Worm (Caenorhabditis elegans) whole organism, L4 larva: Measurements from ENCODE around the gene Y58A7A.3.

Experiments
- T26A8.4 ChIP-seq: fragments of 200-800 bp; sonication (Bioruptor generic); IDR thresholded peaks from 2 replicates; pipeline ENCODE4 v1.3.6; 2022; ENCODE audit warnings: missing genetic modification characterization, missing compliant biosample characterization
- Y48G9A.11 ChIP-seq: fragments of 200-800 bp; sonication (Bioruptor generic); IDR thresholded peaks from 2 replicates; pipeline ENCODE4 v1.3.6; 2022; ENCODE audit warnings: missing genetic modification reagents, missing genetic modification characterization, missing compliant biosample characterization
- ZK337.2 ChIP-seq: fragments of 200-800 bp; sonication (Bioruptor generic); IDR thresholded peaks from 2 replicates; pipeline ENCODE4 v1.3.6; 2022; ENCODE audit warnings: missing genetic modification reagents, missing genetic modification characterization, missing compliant biosample characterization
- aly-2 ChIP-seq: sonication (generic microtip); optimal IDR thresholded peaks from 2 replicates; lab custom pipeline; 2018; ENCODE audit warnings: missing biosample characterization, missing genetic modification characterization
- arid-1 ChIP-seq: fragments of 200-800 bp; sonication (Bioruptor generic); conservative IDR thresholded peaks from 2 replicates; pipeline ENCODE4 v1.3.6; 2022; ENCODE audit warnings: missing genetic modification reagents, missing genetic modification characterization, missing compliant biosample characterization
- attf-4 ChIP-seq: sonication (generic microtip); optimal IDR thresholded peaks from 3 replicates; lab custom pipeline; 2017; ENCODE audit warnings: missing biosample characterization, missing genetic modification characterization
- cey-2 ChIP-seq: sonication (generic microtip); optimal IDR thresholded peaks from 3 replicates; lab custom pipeline; 2017; ENCODE audit warnings: missing genetic modification characterization, mild to moderate bottlenecking, missing compliant biosample characterization, antibody characterized with exemption, borderline replicate concordance; ENCODE audit not compliant: insufficient read depth
- dmd-6 ChIP-seq: fragments of 200-800 bp; sonication (Bioruptor generic); IDR thresholded peaks from 2 replicates; pipeline ENCODE4 v1.3.6; 2022; ENCODE audit warnings: missing genetic modification reagents, missing genetic modification characterization, missing compliant biosample characterization
- dpl-1 ChIP-seq: fragments of 150-350 bp; optimal IDR thresholded peaks from 2 replicates; lab custom pipeline; 2014; ENCODE audit warnings: missing biosample characterization, missing genetic modification reagents, missing genetic modification characterization
- dve-1 ChIP-seq: sonication (generic microtip); optimal IDR thresholded peaks from 2 replicates; lab custom pipeline; 2017; ENCODE audit warnings: antibody characterized with exemption, mild to moderate bottlenecking, missing genetic modification characterization, missing compliant biosample characterization; ENCODE audit not compliant: insufficient read depth
- fkh-10 ChIP-seq: fragments of 150-350 bp; optimal IDR thresholded peaks from 2 replicates; lab custom pipeline; 2014; ENCODE audit warnings: missing biosample characterization, missing genetic modification reagents, missing genetic modification characterization
- gei-8 ChIP-seq: fragments of 200-800 bp; sonication (Bioruptor generic); optimal IDR thresholded peaks from 2 replicates; lab custom pipeline; 2018; ENCODE audit warnings: mild to moderate bottlenecking, missing genetic modification characterization, missing compliant biosample characterization
- hif-1 ChIP-seq, 2 experiments: sonication (generic microtip); optimal IDR thresholded peaks; 2 replicates each; lab custom pipeline; 2016 to 2017; ENCODE audit warnings: missing compliant biosample characterization in 2 of 2, missing genetic modification characterization in 2 of 2, missing genetic modification reagents in 2 of 2, missing genotype in 2 of 2, mild to moderate bottlenecking in 1 of 2
- hlh-11 ChIP-seq: fragments of 200-800 bp; sonication (Bioruptor generic); optimal IDR thresholded peaks from 2 replicates; lab custom pipeline; 2018; ENCODE audit warnings: mild to moderate bottlenecking, missing genetic modification characterization, missing compliant biosample characterization
- hmg-1.1 ChIP-seq: fragments of 200-800 bp; sonication (Bioruptor generic); IDR thresholded peaks from 2 replicates; pipeline ENCODE4 v1.3.6; 2022; ENCODE audit warnings: missing genetic modification reagents, missing genetic modification characterization, missing compliant biosample characterization
- jun-1 ChIP-seq: fragments of 150-350 bp; optimal IDR thresholded peaks from 2 replicates; lab custom pipeline; 2014; ENCODE audit warnings: missing biosample characterization, missing genetic modification reagents, missing genetic modification characterization
- lin-13 ChIP-seq: fragments of 150-350 bp; optimal IDR thresholded peaks from 2 replicates; lab custom pipeline; 2014; ENCODE audit warnings: missing biosample characterization, missing genetic modification reagents, missing genetic modification characterization
- lin-15B ChIP-seq: fragments of 150-350 bp; sonication (generic microtip); optimal IDR thresholded peaks from 3 replicates; lab custom pipeline; 2014; ENCODE audit warnings: missing biosample characterization, missing genetic modification characterization
- lsy-2 ChIP-seq, 2 experiments: fragments of 150-350 bp in 1 of 2; sonication (generic microtip) in 1 of 2; optimal IDR thresholded peaks; 2 replicates each; lab custom pipeline; 2014 to 2017; ENCODE audit warnings: missing biosample characterization in 2 of 2, missing genetic modification characterization in 2 of 2
- madf-9 ChIP-seq: fragments of 200-800 bp; sonication (Bioruptor generic); conservative IDR thresholded peaks from 2 replicates; pipeline ENCODE4 v1.3.6; 2022; ENCODE audit warnings: missing genetic modification reagents, missing genetic modification characterization, missing compliant biosample characterization
- mdl-1 ChIP-seq, 2 experiments: fragments of 150-350 bp in 1 of 2; sonication (generic microtip) in 1 of 2; optimal IDR thresholded peaks; 2 replicates each; lab custom pipeline; 2014 to 2017; ENCODE audit warnings: missing biosample characterization in 2 of 2, missing genetic modification characterization in 2 of 2
- mep-1 ChIP-seq: fragments of 150-350 bp; sonication (generic microtip); optimal IDR thresholded peaks from 3 replicates; lab custom pipeline; 2014; ENCODE audit warnings: missing biosample characterization, missing genetic modification characterization
- mxl-3 ChIP-seq: fragments of 200-800 bp; sonication (Bioruptor generic); optimal IDR thresholded peaks from 2 replicates; lab custom pipeline; 2018; ENCODE audit warnings: mild to moderate bottlenecking, missing genetic modification characterization, missing compliant biosample characterization
- nhr-11 ChIP-seq: fragments of 150-350 bp; optimal IDR thresholded peaks from 2 replicates; lab custom pipeline; 2014; ENCODE audit warnings: missing biosample characterization, missing genetic modification characterization
- nhr-28 ChIP-seq: fragments of 150-350 bp; optimal IDR thresholded peaks from 2 replicates; lab custom pipeline; 2014; ENCODE audit warnings: missing biosample characterization, missing genetic modification characterization
- nhr-41 ChIP-seq: fragments of 200-800 bp; sonication (Bioruptor generic); IDR thresholded peaks from 2 replicates; pipeline ENCODE4 v1.3.6; 2022; ENCODE audit warnings: missing genetic modification reagents, missing genetic modification characterization, missing compliant biosample characterization
- nhr-48 ChIP-seq: sonication (generic microtip); optimal IDR thresholded peaks from 2 replicates; lab custom pipeline; 2016; ENCODE audit warnings: mild to moderate bottlenecking, missing genetic modification characterization, missing compliant biosample characterization
- nhr-6 ChIP-seq: fragments of 150-350 bp; optimal IDR thresholded peaks from 2 replicates; lab custom pipeline; 2014; ENCODE audit warnings: missing biosample characterization, missing genetic modification characterization
- nhr-76 ChIP-seq: fragments of 150-350 bp; optimal IDR thresholded peaks from 2 replicates; lab custom pipeline; 2014; ENCODE audit warnings: missing biosample characterization, missing genetic modification characterization
- php-3 ChIP-seq: fragments of 200-800 bp; sonication (Bioruptor generic); IDR thresholded peaks from 2 replicates; pipeline ENCODE4 v1.3.6; 2022; ENCODE audit warnings: missing genetic modification reagents, missing genetic modification characterization, missing compliant biosample characterization
- pqm-1 ChIP-seq: sonication (generic microtip); optimal IDR thresholded peaks from 2 replicates; lab custom pipeline; 2017; ENCODE audit warnings: missing biosample characterization, missing genetic modification characterization
- rbr-2 ChIP-seq: sonication (generic microtip); optimal IDR thresholded peaks from 2 replicates; lab custom pipeline; 2016; ENCODE audit warnings: missing genotype, missing genetic modification characterization, missing compliant biosample characterization
- sdz-12 ChIP-seq: fragments of 200-800 bp; sonication (Bioruptor generic); optimal IDR thresholded peaks from 2 replicates; lab custom pipeline; 2018; ENCODE audit warnings: mild to moderate bottlenecking, missing genetic modification characterization, missing compliant biosample characterization
- snpc-4 ChIP-seq: fragments of 150-350 bp; optimal IDR thresholded peaks from 2 replicates; lab custom pipeline; 2014; ENCODE audit warnings: missing biosample characterization, missing genetic modification characterization
- spr-3 ChIP-seq: fragments of 200-800 bp; sonication (Bioruptor generic); optimal IDR thresholded peaks from 2 replicates; lab custom pipeline; 2018; ENCODE audit warnings: mild to moderate bottlenecking, missing genetic modification characterization, missing compliant biosample characterization
- tra-1 ChIP-seq: fragments of 200-800 bp; sonication (Bioruptor generic); IDR thresholded peaks from 2 replicates; pipeline ENCODE4 v1.3.6; 2022; ENCODE audit warnings: missing genetic modification reagents, missing genetic modification characterization, missing compliant biosample characterization
- vab-7 ChIP-seq: fragments of 200-800 bp; sonication (Bioruptor generic); IDR thresholded peaks from 2 replicates; pipeline ENCODE4 v1.3.6; 2022; ENCODE audit warnings: missing genetic modification reagents, missing genetic modification characterization, missing compliant biosample characterization
- zip-11 ChIP-seq: fragments of 200-800 bp; sonication (Bioruptor generic); IDR thresholded peaks from 2 replicates; pipeline ENCODE4 v1.3.6; 2022; ENCODE audit warnings: missing genetic modification characterization, missing compliant biosample characterization
- zip-2 ChIP-seq: fragments of 150-350 bp; optimal IDR thresholded peaks from 2 replicates; lab custom pipeline; 2014; ENCODE audit warnings: missing biosample characterization, missing genetic modification characterization

The Y58A7A.3 gene

DNA sequence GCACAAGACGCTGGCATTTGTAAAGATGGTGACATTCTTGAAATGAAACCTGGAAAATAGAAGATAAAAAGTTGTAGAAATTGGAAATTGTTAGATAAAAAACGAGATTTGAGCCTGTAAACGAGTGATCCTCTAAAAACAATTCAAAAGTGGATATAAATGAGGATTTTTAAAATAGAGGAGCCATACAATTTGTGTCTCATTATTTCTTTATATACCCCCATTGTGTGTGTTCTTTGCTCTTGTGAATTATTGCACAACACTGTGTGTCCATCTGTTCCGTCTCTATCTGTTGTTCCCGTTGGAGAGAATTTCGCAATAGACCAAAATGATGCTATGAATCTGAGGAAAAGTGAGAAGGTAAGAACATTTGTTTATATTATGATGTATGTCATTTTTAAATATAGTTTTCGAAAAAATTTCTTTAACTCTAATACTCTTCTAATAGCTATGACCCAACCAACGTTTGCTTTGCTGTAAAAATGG, 6.3 kb upstream of the Y58A7A.3 start, which contains the start of gene Y58A7A.5 (continued):
- TF ChIP-seq dpl-1 (GFP tag; lab: Kevin White, UChicago) (peak; percentile 28), nhr-41 (GFP tag; lab: Robert Waterston, UW) (no peak), hlh-11 (peak; percentile 40)
- TF ChIP-seq, all 104 proteins: peak for 13

- no peak for TF ChIP-seq nhr-48 (tag; lab: Kevin White, UChicago)
- TF ChIP-seq nhr-28 = peak; percentile 6
- TF ChIP-seq gei-8 (GFP tag; lab: Kevin White, UChicago) = no peak
- peak; percentile 92 for TF ChIP-seq zip-2 (tag; lab: Kevin White, UChicago)
- TF ChIP-seq php-3 (GFP tag; lab: Robert Waterston, UW) = no peak
- TF ChIP-seq sdz-12 (GFP tag; lab: Kevin White, UChicago) = no peak
- TF ChIP-seq aly-2 = no peak
- no peak for TF ChIP-seq dpl-1 (GFP tag; lab: Kevin White, UChicago)
These were observed 4.3 kb upstream of the Y58A7A.3 start, which contains the start of gene Y58A7A.4 for ce11 chrV:5084957-5085465. Y58A7A.4 (minus strand) TSS chrV:5085007.

ce11 chrV:5072082-5072481, 8.6 kb downstream of the Y58A7A.3 start, which contains the start of gene Y58A7A.2:
Y58A7A.2 (minus strand) TSS chrV:5072182.
- TF ChIP-seq rbr-2 (tag; lab: Kevin White, UChicago) (no peak), lin-13 (GFP tag; lab: Kevin White, UChicago) (no peak), hif-1 (tag; optimal IDR thresholded peaks at IDR 0.05; lab: Kevin White, UChicago) (no peak), lin-15B (tag; lab: Kevin White, UChicago) (no peak), hmg-1.1 (GFP tag; lab: Robert Waterston, UW) (no peak), mep-1 (tag; lab: Kevin White, UChicago) (no peak), nhr-76 (tag; lab: Kevin White, UChicago) (no peak), nhr-28 (no peak), nhr-6 (no peak), Y48G9A.11 (GFP tag; lab: Robert Waterston, UW) (no peak), T26A8.4 (GFP tag; lab: Robert Waterston, UW) (no peak), spr-3 (GFP tag; lab: Kevin White, UChicago) (no peak), lsy-2 (tag; optimal IDR thresholded peaks at IDR 0.05; lab: Kevin White, UChicago) (no peak), attf-4 (tag; lab: Kevin White, UChicago) (no peak), pqm-1 (tag; lab: Kevin White, UChicago) (no peak)
- TF ChIP-seq, all 104 proteins: peak for 0

DNA sequence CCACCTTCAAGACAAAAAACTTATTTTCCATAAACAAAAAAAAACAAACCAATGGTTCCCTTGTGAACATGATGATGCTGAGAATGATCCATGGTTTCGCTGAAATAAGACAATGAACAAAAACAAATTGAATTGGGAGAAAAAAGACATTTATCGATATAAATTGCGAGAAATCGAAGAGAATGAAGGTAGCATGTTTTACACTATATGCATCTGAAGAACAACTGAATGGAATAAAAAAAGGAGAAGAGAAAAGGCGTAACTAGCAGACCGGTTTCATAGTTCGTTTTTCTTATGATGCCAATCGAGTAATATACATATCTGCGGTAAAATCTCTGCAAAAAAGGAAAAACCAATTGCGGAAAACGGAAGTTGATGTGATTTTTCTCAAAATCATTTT, 11.3 kb downstream of the Y58A7A.3 start, which contains the start of gene Y58A7A.1:
Gene Y58A7A.1 (minus strand): TSS at position 101 of the 400 bp plus-strand sequence.
- TF ChIP-seq cey-2 (tag; lab: Kevin White, UChicago) (no peak), vab-7 (GFP tag; lab: Robert Waterston, UW) (no peak), zip-11 (no peak), jun-1 (tag; lab: Kevin White, UChicago) (no peak), ZK337.2 (GFP tag; lab: Robert Waterston, UW) (no peak), sdz-12 (GFP tag; lab: Kevin White, UChicago) (no peak), aly-2 (no peak), mxl-3 (no peak), nhr-11 (tag; lab: Kevin White, UChicago) (no peak), mdl-1 (tag; optimal IDR thresholded peaks at IDR 0.05; lab: Kevin White, UChicago) (no peak), fkh-10 (GFP tag; lab: Kevin White, UChicago) (no peak), snpc-4 (tag; lab: Kevin White, UChicago) (no peak), attf-4 (tag; lab: Kevin White, UChicago) (no peak), arid-1 (GFP tag; lab: Robert Waterston, UW) (no peak), tra-1 (GFP tag; lab: Robert Waterston, UW) (no peak), dve-1 (tag; lab: Kevin White, UChicago) (no peak), dmd-6 (no peak), madf-9 (GFP tag; lab: Robert Waterston, UW) (no peak)
